Fruit fly (Drosophila melanogaster): ENCODE data around the gene CG42237.

Gene CG42237

DNA sequence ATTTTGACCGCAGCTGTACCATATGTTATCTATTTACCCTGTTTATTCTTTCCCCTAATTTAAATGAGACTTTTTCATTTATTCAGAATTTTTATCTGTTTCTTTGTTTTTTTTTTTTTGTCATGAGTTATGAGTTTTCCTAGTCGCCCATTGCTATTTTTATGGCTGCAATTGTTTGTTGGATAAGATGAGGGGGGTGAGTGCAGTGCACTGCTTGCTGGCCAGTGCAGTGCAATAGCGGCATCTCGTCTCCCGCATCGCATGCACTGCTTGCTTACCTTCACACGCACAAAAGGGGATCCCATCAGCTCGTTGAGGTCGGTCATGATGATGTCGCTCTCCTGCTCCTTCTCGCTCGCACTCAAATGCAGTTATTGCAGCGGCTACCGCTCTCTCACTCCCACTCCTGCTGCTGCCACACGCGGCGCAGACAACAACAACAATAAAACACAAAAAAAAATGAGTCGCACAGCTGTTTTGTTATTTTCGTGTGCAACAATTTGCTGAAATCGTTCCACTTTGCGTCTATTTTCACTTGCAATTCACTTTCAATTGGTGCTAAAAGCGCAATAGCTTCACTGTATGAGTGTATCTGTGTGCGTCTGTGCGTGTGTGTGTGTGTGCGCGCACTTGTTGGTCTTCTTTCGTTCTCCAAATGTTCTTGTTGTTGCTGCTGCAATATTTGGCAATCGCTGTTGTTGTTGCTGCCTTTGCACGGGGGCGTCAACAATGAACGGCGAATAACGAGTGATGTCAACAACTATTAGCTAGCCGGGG is 13.2 kb downstream of the CG42237 start:
- TF ChIP-seq CG11617 (GFP tag; optimal IDR thresholded peaks at IDR 0.05) (no peak), CG7045 (GFP tag; optimal IDR thresholded peaks at IDR 0.05) (no peak), ovo (GFP tag; optimal IDR thresholded peaks at IDR 0.05) (peak; percentile 60), kay (GFP tag; ENCODE audit: borderline replicate concordance) (no peak), pad (GFP tag; optimal IDR thresholded peaks at IDR 0.05) (peak; percentile 39), CG7101 (tag; optimal IDR thresholded peaks at IDR 0.05) (no peak), CG14711 (tag; optimal IDR thresholded peaks at IDR 0.05) (peak; percentile 14)

DNA sequence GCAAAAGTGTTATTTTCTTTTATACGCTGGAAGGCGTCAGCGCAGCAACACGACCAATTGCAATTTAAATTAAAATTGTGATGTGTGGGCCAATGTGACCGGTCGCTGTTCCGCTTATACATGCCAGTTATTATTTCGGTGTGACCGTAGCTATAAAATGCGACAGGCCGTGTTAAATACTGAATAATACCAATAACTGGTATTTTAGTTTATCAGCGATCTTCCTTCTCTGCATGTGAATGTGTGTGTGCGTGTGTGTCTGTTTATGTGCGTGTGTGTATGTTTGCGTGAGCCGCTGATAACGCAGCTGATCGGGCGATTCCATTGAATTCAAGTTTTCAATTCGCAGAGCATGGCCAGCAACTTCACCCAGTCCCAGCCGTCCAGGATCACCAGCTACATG is 13.8 kb downstream of the CG42237 start, which contains the start of the genes CG32638, CG15717 and MFS10:
Gene CG32638 (minus strand): TSS at position 45 of the 403 bp plus-strand sequence.
Gene CG15717 (plus strand): TSS at position 203 of the 403 bp plus-strand sequence.
Gene MFS10 (plus strand): TSS at position 269 of the 403 bp plus-strand sequence.
- TF ChIP-seq CG1620 (GFP tag; optimal IDR thresholded peaks at IDR 0.05) = no peak
- TF ChIP-seq cic (GFP tag; optimal IDR thresholded peaks at IDR 0.05) = peak; percentile 68
- TF ChIP-seq Crg-1 (GFP tag; optimal IDR thresholded peaks at IDR 0.05) = no peak
- peak; percentile 14 for TF ChIP-seq CG14711 (tag; optimal IDR thresholded peaks at IDR 0.05)
- TF ChIP-seq CG12768 (GFP tag; optimal IDR thresholded peaks at IDR 0.05) = no peak
- TF ChIP-seq CG7101 (tag; optimal IDR thresholded peaks at IDR 0.05) = peak; percentile 52
- no peak for TF ChIP-seq toe (GFP tag; optimal IDR thresholded peaks at IDR 0.05)
- no peak for TF ChIP-seq ovo (GFP tag; optimal IDR thresholded peaks at IDR 0.05)
- TF ChIP-seq tj (GFP tag; optimal IDR thresholded peaks at IDR 0.05) = peak; percentile 33
- peak; percentile 68 for TF ChIP-seq bab1 (GFP tag; optimal IDR thresholded peaks at IDR 0.05)
- TF ChIP-seq Hr96 (GFP tag; optimal IDR thresholded peaks at IDR 0.05) = no peak
- no peak for TF ChIP-seq kay (GFP tag; ENCODE audit: borderline replicate concordance)
- TF ChIP-seq CG11617 (GFP tag; optimal IDR thresholded peaks at IDR 0.05) = no peak
- peak; percentile 67 for TF ChIP-seq Mnt (GFP tag; optimal IDR thresholded peaks at IDR 0.05)
- no peak for TF ChIP-seq CG7045 (GFP tag; optimal IDR thresholded peaks at IDR 0.05)
- no peak for TF ChIP-seq CG33017 (tag; optimal IDR thresholded peaks at IDR 0.05)
- TF ChIP-seq cnc (optimal IDR thresholded peaks at IDR 0.05) = no peak
- no peak for TF ChIP-seq Clk (GFP tag; optimal IDR thresholded peaks at IDR 0.05)
- TF ChIP-seq CG5204 (GFP tag; optimal IDR thresholded peaks at IDR 0.05) = no peak

DNA sequence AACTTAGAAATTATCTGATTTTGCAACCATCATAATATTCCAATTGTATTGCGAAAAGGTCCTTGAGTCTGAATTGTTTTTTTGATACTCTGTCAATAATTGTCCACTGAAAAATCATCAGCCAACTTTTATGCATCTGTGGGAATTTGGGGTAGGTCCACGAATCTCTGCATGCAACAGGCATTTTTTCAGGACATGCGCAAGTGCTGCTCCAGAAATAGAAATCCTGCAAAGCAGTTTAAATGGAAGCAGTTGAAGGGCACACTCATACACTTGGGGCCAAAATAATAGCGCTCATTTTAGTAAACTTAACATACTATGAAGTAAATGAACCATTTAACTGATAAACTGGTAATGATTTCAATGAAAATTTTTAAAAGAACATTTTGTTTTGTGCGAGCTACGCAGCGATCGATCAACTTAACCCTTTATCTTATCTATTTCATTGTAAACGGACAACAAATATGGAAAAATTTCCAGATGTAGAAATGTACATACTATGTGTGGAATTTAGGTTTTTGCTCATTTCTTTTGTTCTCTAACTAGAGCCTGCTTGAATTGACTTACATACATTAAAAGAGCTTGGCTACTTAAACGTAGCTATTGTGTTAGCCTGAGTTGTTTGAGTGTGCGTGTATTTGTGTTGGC is 15.4 kb downstream of the CG42237 start:
- TF ChIP-seq bab1 (GFP tag; optimal IDR thresholded peaks at IDR 0.05) (no peak), toe (GFP tag; optimal IDR thresholded peaks at IDR 0.05) (peak; percentile 42), Clk (GFP tag; optimal IDR thresholded peaks at IDR 0.05) (no peak), Mnt (GFP tag; optimal IDR thresholded peaks at IDR 0.05) (no peak), CG5204 (GFP tag; optimal IDR thresholded peaks at IDR 0.05) (peak; percentile 60), CG1620 (GFP tag; optimal IDR thresholded peaks at IDR 0.05) (no peak), CG7045 (GFP tag; optimal IDR thresholded peaks at IDR 0.05) (peak; percentile 52), cic (GFP tag; optimal IDR thresholded peaks at IDR 0.05) (no peak), CG7101 (tag; optimal IDR thresholded peaks at IDR 0.05) (peak; percentile 37), ovo (GFP tag; optimal IDR thresholded peaks at IDR 0.05) (no peak), CG14711 (tag; optimal IDR thresholded peaks at IDR 0.05) (peak; percentile 35), cnc (optimal IDR thresholded peaks at IDR 0.05) (no peak), kay (GFP tag; ENCODE audit: borderline replicate concordance) (peak; percentile 56), CG11617 (GFP tag; optimal IDR thresholded peaks at IDR 0.05) (no peak), CG33017 (tag; optimal IDR thresholded peaks at IDR 0.05) (no peak), CG12768 (GFP tag; optimal IDR thresholded peaks at IDR 0.05) (no peak), Hr96 (GFP tag; optimal IDR thresholded peaks at IDR 0.05) (peak; percentile 5), tj (GFP tag; optimal IDR thresholded peaks at IDR 0.05) (no peak)

DNA sequence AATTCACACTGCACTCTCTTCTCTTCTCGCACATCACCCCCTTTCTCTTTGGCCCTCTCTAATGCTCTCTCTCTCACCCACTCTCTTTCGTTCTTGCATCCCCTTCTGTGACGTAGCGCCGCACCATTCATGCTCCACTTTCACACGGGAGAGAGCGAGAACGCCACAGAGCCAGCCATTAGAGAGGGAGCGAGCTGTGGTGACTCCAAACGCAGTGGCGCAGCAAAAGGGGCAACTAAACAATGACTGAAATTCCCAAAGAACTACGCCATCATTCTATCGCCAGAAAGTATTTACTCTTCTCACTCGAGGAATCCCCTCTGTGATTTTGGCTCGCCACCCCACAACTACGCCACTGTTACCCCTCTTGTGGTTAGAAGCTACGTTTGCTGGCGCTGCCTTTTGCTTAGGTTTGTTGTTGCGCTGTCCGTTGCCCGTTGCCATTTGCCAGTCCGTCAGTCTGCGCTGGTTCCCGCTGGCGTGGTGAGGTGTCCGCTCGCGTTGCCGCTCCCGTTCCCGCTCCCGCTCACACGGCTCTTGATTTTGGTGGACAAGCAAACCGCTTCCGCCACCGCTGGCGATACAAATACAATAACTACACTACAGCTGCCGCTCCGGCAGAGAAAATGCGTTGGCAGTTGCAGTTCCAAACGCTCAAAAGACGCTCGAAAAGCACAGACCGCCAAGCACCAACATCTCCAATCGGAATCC is 16.3 kb downstream of the CG42237 start:
- peak; percentile 96 for TF ChIP-seq bab1 (GFP tag; optimal IDR thresholded peaks at IDR 0.05)
- no peak for TF ChIP-seq kay (GFP tag; ENCODE audit: borderline replicate concordance)
- TF ChIP-seq toe (GFP tag; optimal IDR thresholded peaks at IDR 0.05) = peak; percentile 92
- peak; percentile 98 for TF ChIP-seq Crg-1 (GFP tag; optimal IDR thresholded peaks at IDR 0.05)
- TF ChIP-seq Mnt (GFP tag; optimal IDR thresholded peaks at IDR 0.05) = peak; percentile 97
- peak; percentile 96 for TF ChIP-seq tj (GFP tag; optimal IDR thresholded peaks at IDR 0.05)
- TF ChIP-seq CG11617 (GFP tag; optimal IDR thresholded peaks at IDR 0.05) = peak; percentile 98
- peak; percentile 90 for TF ChIP-seq ovo (GFP tag; optimal IDR thresholded peaks at IDR 0.05)
- peak; percentile 97 for TF ChIP-seq pad (GFP tag; optimal IDR thresholded peaks at IDR 0.05)
- peak; percentile 97 for TF ChIP-seq CG7045 (GFP tag; optimal IDR thresholded peaks at IDR 0.05)
- TF ChIP-seq cic (GFP tag; optimal IDR thresholded peaks at IDR 0.05) = peak; percentile 91
- TF ChIP-seq CG7101 (tag; optimal IDR thresholded peaks at IDR 0.05) = peak; percentile 99
- peak; percentile 97 for TF ChIP-seq Clk (GFP tag; optimal IDR thresholded peaks at IDR 0.05)
- peak; percentile 96 for TF ChIP-seq CG5204 (GFP tag; optimal IDR thresholded peaks at IDR 0.05)
- TF ChIP-seq cnc (optimal IDR thresholded peaks at IDR 0.05) = no peak
- TF ChIP-seq Hr96 (GFP tag; optimal IDR thresholded peaks at IDR 0.05) = peak; percentile 99
- peak; percentile 96 for TF ChIP-seq CG14711 (tag; optimal IDR thresholded peaks at IDR 0.05)
- TF ChIP-seq CG33017 (tag; optimal IDR thresholded peaks at IDR 0.05) = peak; percentile 97
- peak; percentile 99 for TF ChIP-seq CG1620 (GFP tag; optimal IDR thresholded peaks at IDR 0.05)
- peak; percentile 98 for TF ChIP-seq CG12768 (GFP tag; optimal IDR thresholded peaks at IDR 0.05)

DNA sequence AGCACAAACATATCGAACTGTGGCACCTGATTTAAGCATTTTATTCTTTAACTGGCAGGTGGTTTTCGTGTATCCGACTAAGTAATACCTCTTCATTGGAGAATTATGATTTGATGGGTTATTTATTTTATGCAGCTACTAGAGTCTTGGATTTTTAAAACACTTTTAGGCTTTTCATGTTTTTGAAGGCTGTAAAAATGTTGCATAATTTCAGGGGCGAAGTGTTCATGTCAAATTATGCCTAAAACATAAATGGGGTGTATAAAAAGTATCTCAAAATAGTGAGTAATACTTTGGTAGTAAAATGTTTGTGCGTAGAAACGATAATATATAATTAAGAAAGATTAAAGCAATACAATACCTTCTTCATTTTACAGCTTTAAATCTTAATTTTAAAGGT is 19.9 kb downstream of the CG42237 start:
- TF ChIP-seq CG1620 (GFP tag; optimal IDR thresholded peaks at IDR 0.05) (no peak), bab1 (GFP tag; optimal IDR thresholded peaks at IDR 0.05) (no peak), pad (GFP tag; optimal IDR thresholded peaks at IDR 0.05) (no peak), ovo (GFP tag; optimal IDR thresholded peaks at IDR 0.05) (no peak), CG14711 (tag; optimal IDR thresholded peaks at IDR 0.05) (no peak), toe (GFP tag; optimal IDR thresholded peaks at IDR 0.05) (no peak), Mnt (GFP tag; optimal IDR thresholded peaks at IDR 0.05) (no peak), cnc (optimal IDR thresholded peaks at IDR 0.05) (no peak), Clk (GFP tag; optimal IDR thresholded peaks at IDR 0.05) (no peak), CG7101 (tag; optimal IDR thresholded peaks at IDR 0.05) (no peak), Crg-1 (GFP tag; optimal IDR thresholded peaks at IDR 0.05) (no peak), CG5204 (GFP tag; optimal IDR thresholded peaks at IDR 0.05) (no peak), Hr96 (GFP tag; optimal IDR thresholded peaks at IDR 0.05) (no peak)
